Worm (Caenorhabditis elegans): ENCODE data around the gene C33F10.12.

ce11 chrII:4800524-4800923 is 37.0 kb downstream of the C33F10.12 start:
- TF ChIP-seq ceh-9 (tag; optimal IDR thresholded peaks at IDR 0.05): no peak
- TF ChIP-seq fkh-10 (GFP tag; optimal IDR thresholded peaks at IDR 0.05): no peak
- no peak for TF ChIP-seq ama-1 (optimal IDR thresholded peaks at IDR 0.05)
